Fruit fly (Drosophila melanogaster) whole organism, adult: ENCODE data around the gene CG16815.

ENCODE experiments used
- CG12768 ChIP-seq: fragments of 200-800 bp; sonication (Bioruptor generic); optimal IDR thresholded peaks from 2 replicates; lab custom pipeline; 2017; ENCODE audit warnings: missing biosample characterization, missing genetic modification characterization, mild to moderate bottlenecking, moderate library complexity, missing genetic modification reagents
- CG14711 ChIP-seq: fragments of 200-800 bp; sonication (Bioruptor generic); optimal IDR thresholded peaks from 2 replicates; lab custom pipeline; 2018; ENCODE audit warnings: missing biosample characterization, mild to moderate bottlenecking, missing genetic modification characterization, moderate library complexity
- CG1620 ChIP-seq: fragments of 200-800 bp; sonication (Bioruptor generic); optimal IDR thresholded peaks from 2 replicates; lab custom pipeline; 2016; ENCODE audit warnings: missing biosample characterization, missing genetic modification characterization
- CG33017 ChIP-seq: fragments of 200-800 bp; sonication (Bioruptor generic); optimal IDR thresholded peaks from 2 replicates; lab custom pipeline; 2018; ENCODE audit warnings: missing biosample characterization, mild to moderate bottlenecking, missing genetic modification characterization, moderate library complexity
- CG5204 ChIP-seq: fragments of 200-800 bp; sonication (Bioruptor generic); optimal IDR thresholded peaks from 2 replicates; lab custom pipeline; 2016; ENCODE audit warnings: missing biosample characterization, missing genetic modification characterization
- CG7045 ChIP-seq: fragments of 200-800 bp; sonication (Bioruptor generic); optimal IDR thresholded peaks from 2 replicates; lab custom pipeline; 2017; ENCODE audit warnings: missing biosample characterization, mild to moderate bottlenecking, missing genetic modification characterization
- CG7101 ChIP-seq: fragments of 200-800 bp; sonication (Bioruptor generic); optimal IDR thresholded peaks from 2 replicates; lab custom pipeline; 2018; ENCODE audit warnings: missing biosample characterization, mild to moderate bottlenecking, missing genetic modification characterization, moderate library complexity
- Crg-1 ChIP-seq: fragments of 200-800 bp; sonication (Bioruptor generic); optimal IDR thresholded peaks from 2 replicates; lab custom pipeline; 2016; ENCODE audit warnings: missing biosample characterization, missing genetic modification characterization
- Hr96 ChIP-seq: fragments of 200-800 bp; sonication (Bioruptor generic); optimal IDR thresholded peaks from 2 replicates; lab custom pipeline; 2016; ENCODE audit warnings: missing biosample characterization, missing genetic modification characterization
- Mnt ChIP-seq: fragments of 200-800 bp; sonication (Bioruptor generic); optimal IDR thresholded peaks from 2 replicates; lab custom pipeline; 2016; ENCODE audit warnings: missing biosample characterization, mild to moderate bottlenecking, missing genetic modification characterization
- kay ChIP-seq: fragments of 200-800 bp; sonication (Bioruptor generic); peaks from one replicate; lab custom pipeline; 2016; ENCODE audit warnings: missing biosample characterization, missing genetic modification characterization, borderline replicate concordance
- pad ChIP-seq: fragments of 200-800 bp; sonication (Bioruptor generic); optimal IDR thresholded peaks from 3 replicates; lab custom pipeline; 2017; ENCODE audit warnings: missing biosample characterization, missing genetic modification characterization, mild to moderate bottlenecking, moderate library complexity, missing genetic modification reagents
- tj ChIP-seq: fragments of 200-800 bp; sonication (Bioruptor generic); optimal IDR thresholded peaks from 3 replicates; lab custom pipeline; 2017; ENCODE audit warnings: missing biosample characterization, mild to moderate bottlenecking, missing genetic modification characterization, moderate library complexity
- toe ChIP-seq: fragments of 200-800 bp; sonication (Bioruptor generic); optimal IDR thresholded peaks from 2 replicates; lab custom pipeline; 2016; ENCODE audit warnings: missing biosample characterization, missing genetic modification characterization

DNA sequence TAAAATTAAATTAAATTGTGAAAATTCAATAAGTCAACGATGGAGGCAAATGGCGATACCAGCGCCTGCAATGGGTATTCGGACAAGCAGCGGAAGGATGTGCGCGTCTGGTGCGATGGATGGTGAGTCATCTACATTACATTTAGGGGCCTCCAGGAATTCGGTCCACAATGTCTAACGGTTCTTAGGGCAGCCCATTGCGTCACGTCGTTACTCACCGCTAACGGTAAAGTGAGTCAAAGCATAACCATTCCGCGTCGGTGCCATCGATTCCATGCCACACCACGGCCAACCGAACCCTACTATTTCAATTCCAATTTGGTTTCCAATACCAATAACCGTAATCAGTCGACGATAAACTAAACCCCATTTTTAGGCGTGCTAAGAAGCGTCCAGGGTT is 25.5 kb upstream of the CG16815 start:
- TF ChIP-seq Mnt (GFP tag; lab: Kevin White, UChicago) (no peak), pad (GFP tag; lab: Kevin White, UChicago) (no peak), tj (no peak), Crg-1 (no peak), CG5204 (no peak), kay (no peak), Hr96 (GFP tag; lab: Kevin White, UChicago) (no peak), CG7101 (no peak), toe (GFP tag; lab: Kevin White, UChicago) (no peak), CG12768 (GFP tag; lab: Kevin White, UChicago) (no peak), CG33017 (tag; lab: Kevin White, UChicago) (no peak), CG14711 (tag; lab: Kevin White, UChicago) (no peak), CG7045 (GFP tag; lab: Kevin White, UChicago) (no peak), CG1620 (no peak)
